Fruit fly (Drosophila melanogaster): ENCODE measurements around the gene SerRS-m.

dm6 chr3R:15340052-15340732 lies at the start of gene SerRS-m:
- no peak for TF ChIP-seq CG32006 (GFP tag; optimal IDR thresholded peaks at IDR 0.05)
- TF ChIP-seq Gug (GFP tag; IDR thresholded peaks at IDR 0.05): no peak
- TF ChIP-seq CG7368 (GFP tag; optimal IDR thresholded peaks at IDR 0.05): no peak
- no peak for TF ChIP-seq CG10669 (GFP tag; optimal IDR thresholded peaks at IDR 0.05)
- no peak for TF ChIP-seq Sox102F (GFP tag; optimal IDR thresholded peaks at IDR 0.05)
- TF ChIP-seq svp (GFP tag): no peak
- no peak for TF ChIP-seq Smox (GFP tag; optimal IDR thresholded peaks at IDR 0.05)
- no peak for TF ChIP-seq CG6854 (GFP tag; optimal IDR thresholded peaks at IDR 0.05)
- no peak for TF ChIP-seq CG16779 (tag; optimal IDR thresholded peaks at IDR 0.05)

Measured in whole organism, prepupa.